Worm (Caenorhabditis elegans) whole organism, L2 larva: ENCODE data around the gene affl-1.
A peak's percentile ranks its signal among the peaks of the same experiment; 100 is the strongest.

Experiments used
- F13H6.1 ChIP-seq: sonication (generic microtip); optimal IDR thresholded peaks from 2 replicates; lab custom pipeline; 2016; ENCODE audit warnings: missing genetic modification characterization, missing compliant biosample characterization
- alr-1 ChIP-seq: fragments of 150-350 bp; optimal IDR thresholded peaks from 2 replicates; lab custom pipeline; 2014; ENCODE audit warnings: missing biosample characterization, missing genetic modification characterization
- aly-2 ChIP-seq: fragments of 150-350 bp; optimal IDR thresholded peaks from 2 replicates; lab custom pipeline; 2014; ENCODE audit warnings: missing biosample characterization, missing genetic modification characterization
- blmp-1 ChIP-seq: sonication (generic microtip); optimal IDR thresholded peaks from 2 replicates; lab custom pipeline; 2017; ENCODE audit warnings: missing genetic modification characterization, mild to moderate bottlenecking, missing compliant biosample characterization, antibody characterized with exemption, moderate library complexity; ENCODE audit not compliant: insufficient read depth
- ceh-16 ChIP-seq: fragments of 150-350 bp; optimal IDR thresholded peaks from 2 replicates; lab custom pipeline; 2014; ENCODE audit warnings: missing biosample characterization, missing genetic modification characterization
- ceh-82 ChIP-seq: fragments of 150-350 bp; optimal IDR thresholded peaks from 2 replicates; lab custom pipeline; 2014; ENCODE audit warnings: missing biosample characterization, missing genetic modification characterization
- crh-2 ChIP-seq: sonication (generic microtip); optimal IDR thresholded peaks from 2 replicates; lab custom pipeline; 2017; ENCODE audit warnings: missing biosample characterization, missing genetic modification characterization
- egl-27 ChIP-seq: sonication (generic microtip); optimal IDR thresholded peaks from 3 replicates; lab custom pipeline; 2017; ENCODE audit warnings: missing biosample characterization, missing genetic modification reagents, missing genetic modification characterization
- elt-3 ChIP-seq: sonication (generic microtip); optimal IDR thresholded peaks from 2 replicates; lab custom pipeline; 2017; ENCODE audit warnings: missing biosample characterization, missing genetic modification characterization
- fos-1 ChIP-seq: fragments of 150-350 bp; optimal IDR thresholded peaks from 2 replicates; lab custom pipeline; 2014; ENCODE audit warnings: missing biosample characterization, missing genetic modification characterization
- gmeb-1 ChIP-seq: fragments of 150-350 bp; optimal IDR thresholded peaks from 2 replicates; lab custom pipeline; 2014; ENCODE audit warnings: missing biosample characterization, missing genetic modification characterization
- lin-13 ChIP-seq: fragments of 150-350 bp; optimal IDR thresholded peaks from 2 replicates; lab custom pipeline; 2014; ENCODE audit warnings: missing biosample characterization, missing genetic modification reagents, missing genetic modification characterization
- lin-39 ChIP-seq: fragments of 150-350 bp; optimal IDR thresholded peaks from 2 replicates; lab custom pipeline; 2014; ENCODE audit warnings: missing biosample characterization, missing genetic modification reagents, missing genetic modification characterization
- lsy-2 ChIP-seq, 2 experiments: fragments of 150-350 bp in 1 of 2; sonication (generic microtip) in 1 of 2; optimal IDR thresholded peaks; 2 replicates each; lab custom pipeline; 2014 to 2017; ENCODE audit warnings: missing biosample characterization in 2 of 2, missing genetic modification characterization in 2 of 2
- mab-5 ChIP-seq: fragments of 150-350 bp; optimal IDR thresholded peaks from 2 replicates; lab custom pipeline; 2014; ENCODE audit warnings: missing biosample characterization, missing genetic modification characterization
- mbf-1 ChIP-seq: sonication (generic microtip); optimal IDR thresholded peaks from 2 replicates; lab custom pipeline; 2017; ENCODE audit warnings: missing biosample characterization, missing genetic modification characterization
- mdl-1 ChIP-seq, 2 experiments: fragments of 150-350 bp in 1 of 2; sonication (generic microtip) in 1 of 2; optimal IDR thresholded peaks; 2 replicates each; lab custom pipeline; 2017; ENCODE audit warnings: missing biosample characterization in 2 of 2, missing genetic modification characterization in 2 of 2
- nhr-10 ChIP-seq: sonication (generic microtip); optimal IDR thresholded peaks from 2 replicates; lab custom pipeline; 2017; ENCODE audit warnings: missing biosample characterization, missing genetic modification characterization
- nhr-11 ChIP-seq: fragments of 150-350 bp; optimal IDR thresholded peaks from 2 replicates; lab custom pipeline; 2014; ENCODE audit warnings: missing biosample characterization, missing genetic modification characterization
- nhr-129 ChIP-seq: fragments of 150-350 bp; optimal IDR thresholded peaks from 2 replicates; lab custom pipeline; 2014; ENCODE audit warnings: missing biosample characterization, missing genetic modification characterization
- nhr-21 ChIP-seq: fragments of 150-350 bp; optimal IDR thresholded peaks from 2 replicates; lab custom pipeline; 2014; ENCODE audit warnings: missing biosample characterization, missing genetic modification characterization
- nhr-23 ChIP-seq: fragments of 150-350 bp; optimal IDR thresholded peaks from 2 replicates; lab custom pipeline; 2014; ENCODE audit warnings: missing biosample characterization, missing genetic modification reagents, missing genetic modification characterization
- nhr-237 ChIP-seq: fragments of 150-350 bp; optimal IDR thresholded peaks from 2 replicates; lab custom pipeline; 2014; ENCODE audit warnings: missing biosample characterization, missing genetic modification characterization
- nhr-25 ChIP-seq: fragments of 150-350 bp; sonication (generic microtip); optimal IDR thresholded peaks from 3 replicates; lab custom pipeline; 2014; ENCODE audit warnings: missing biosample characterization, missing genetic modification characterization
- nhr-6 ChIP-seq: fragments of 150-350 bp; optimal IDR thresholded peaks from 2 replicates; lab custom pipeline; 2014; ENCODE audit warnings: missing biosample characterization, missing genetic modification characterization
- peb-1 ChIP-seq: fragments of 150-350 bp; optimal IDR thresholded peaks from 2 replicates; lab custom pipeline; 2014; ENCODE audit warnings: missing biosample characterization, missing genetic modification characterization
- skn-1 ChIP-seq: sonication (generic microtip); optimal IDR thresholded peaks from 2 replicates; lab custom pipeline; 2017; ENCODE audit warnings: missing biosample characterization, missing genetic modification characterization
- unc-39 ChIP-seq: fragments of 150-350 bp; optimal IDR thresholded peaks from 2 replicates; lab custom pipeline; 2014; ENCODE audit warnings: missing biosample characterization, missing genetic modification characterization
- unc-55 ChIP-seq: fragments of 150-350 bp; sonication (generic microtip); optimal IDR thresholded peaks from 3 replicates; lab custom pipeline; 2014; ENCODE audit warnings: missing biosample characterization, missing genetic modification reagents, missing genetic modification characterization
- unc-62 ChIP-seq: fragments of 150-350 bp; optimal IDR thresholded peaks from 2 replicates; lab custom pipeline; 2014; ENCODE audit warnings: missing biosample characterization, missing genetic modification reagents, missing genetic modification characterization
- zag-1 ChIP-seq: fragments of 150-350 bp; optimal IDR thresholded peaks from 2 replicates; lab custom pipeline; 2014; ENCODE audit warnings: missing biosample characterization, missing genetic modification characterization
- ztf-1 ChIP-seq: fragments of 200-800 bp; sonication (Bioruptor generic); conservative IDR thresholded peaks from 2 replicates; pipeline ENCODE4 v1.3.6; 2022; ENCODE audit warnings: missing genetic modification characterization, missing compliant biosample characterization
- ztf-11 ChIP-seq: sonication (generic microtip); optimal IDR thresholded peaks from 2 replicates; lab custom pipeline; 2017; ENCODE audit warnings: missing biosample characterization, missing genetic modification characterization
- ztf-4 ChIP-seq: fragments of 150-350 bp; optimal IDR thresholded peaks from 2 replicates; lab custom pipeline; 2014; ENCODE audit warnings: missing biosample characterization, missing genetic modification characterization

The affl-1 gene

DNA sequence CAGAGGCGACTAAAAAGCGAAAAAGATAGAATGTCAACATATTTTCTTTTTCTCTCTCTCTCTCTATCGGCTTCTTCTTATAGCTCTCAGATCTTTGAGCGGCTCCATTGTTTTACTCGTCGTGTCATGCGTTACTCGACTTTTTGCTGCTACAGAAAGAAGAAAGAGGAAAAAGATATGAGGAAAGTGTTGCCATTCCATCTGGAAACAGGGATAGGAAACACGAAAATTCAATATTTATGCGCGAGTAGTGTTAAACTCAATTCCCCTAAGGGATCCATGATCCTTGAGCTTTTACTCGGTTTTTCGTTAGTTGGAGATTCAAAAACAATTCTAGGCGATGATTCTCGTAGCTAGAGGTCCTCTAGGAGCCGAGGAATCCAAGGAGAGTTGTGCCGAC, 15.8 kb downstream of the affl-1 start:
- TF ChIP-seq nhr-21 (no peak), aly-2 (tag; lab: Kevin White, UChicago) (no peak), blmp-1 (no peak), gmeb-1 (no peak), ztf-4 (tag; lab: Kevin White, UChicago) (no peak), crh-2 (no peak), nhr-23 (tag; lab: Kevin White, UChicago) (no peak)

- TF ChIP-seq gmeb-1: no peak
- no peak for TF ChIP-seq lin-13 (GFP tag; lab: Kevin White, UChicago)
- TF ChIP-seq ceh-16 (tag; lab: Kevin White, UChicago): no peak
Observed at ce11 chrIII:463711-464110, 23.7 kb downstream of the affl-1 start, which contains the start of gene Y55B1BR.6. Y55B1BR.6 (minus strand) TSS chrIII:463811.

- TF ChIP-seq lsy-2 (tag; optimal IDR thresholded peaks at IDR 0.05; lab: Kevin White, UChicago): peak in 1 of 2 experiments; percentile 16
- no peak for TF ChIP-seq ztf-11 (tag; lab: Kevin White, UChicago)
- TF ChIP-seq fos-1 (tag; lab: Kevin White, UChicago): no peak
- TF ChIP-seq unc-55: peak; percentile 46
Observed at ce11 chrIII:471644-472401, 31.8 kb downstream of the affl-1 start, which contains the start of the genes magu-1 and nemp-1. magu-1 (minus strand) TSS chrIII:471702. nemp-1 (plus strand) TSS chrIII:472317.

ce11 chrIII:475154-475553, 35.1 kb downstream of the affl-1 start, which contains the start of gene mat-3:
mat-3 (plus strand) TSS chrIII:475454.
- TF ChIP-seq mdl-1 (tag; optimal IDR thresholded peaks at IDR 0.05; lab: Kevin White, UChicago): no peak
- TF ChIP-seq nhr-237 (tag; lab: Kevin White, UChicago): no peak
- no peak for TF ChIP-seq nhr-11 (tag; lab: Kevin White, UChicago)
- TF ChIP-seq mab-5 (tag; lab: Kevin White, UChicago): no peak
- TF ChIP-seq F13H6.1 (tag; lab: Kevin White, UChicago): no peak
- no peak for TF ChIP-seq nhr-25 (tag; lab: Kevin White, UChicago)
- TF ChIP-seq elt-3 (tag; lab: Kevin White, UChicago): no peak
- TF ChIP-seq peb-1 (tag; lab: Kevin White, UChicago): no peak
- TF ChIP-seq egl-27 (tag; lab: Kevin White, UChicago): no peak
- no peak for TF ChIP-seq unc-62 (GFP tag; lab: Kevin White, UChicago)
- no peak for TF ChIP-seq alr-1 (tag; lab: Kevin White, UChicago)
- TF ChIP-seq mbf-1 (tag; lab: Kevin White, UChicago): no peak
- TF ChIP-seq nhr-6: no peak
- no peak for TF ChIP-seq lin-39
- no peak for TF ChIP-seq fos-1 (tag; lab: Kevin White, UChicago)
- no peak for TF ChIP-seq lin-13 (GFP tag; lab: Kevin White, UChicago)
- no peak for TF ChIP-seq ceh-82 (tag; lab: Kevin White, UChicago)
- no peak for TF ChIP-seq ztf-1 (GFP tag; lab: Robert Waterston, UW)
- TF ChIP-seq ceh-16 (tag; lab: Kevin White, UChicago): no peak

DNA sequence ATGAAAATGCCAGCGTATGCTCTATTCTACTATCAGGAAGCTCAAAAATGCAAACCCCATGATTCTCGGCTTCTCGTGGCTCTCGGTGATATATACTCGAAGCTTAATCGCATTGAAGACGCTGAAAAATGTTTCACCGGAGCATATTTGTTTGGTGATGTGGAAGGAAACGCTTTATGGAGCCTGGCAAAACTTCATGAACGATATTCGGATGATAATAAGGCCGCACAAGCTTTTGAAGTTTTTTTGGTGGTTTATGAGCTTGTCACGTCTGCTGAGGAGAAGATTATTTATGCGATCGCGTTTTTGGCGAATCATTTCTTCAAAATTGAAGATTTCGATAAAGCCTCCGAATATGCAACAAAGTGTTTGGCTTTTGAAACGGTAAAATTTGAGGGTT, 41.2 kb downstream of the affl-1 start:
- TF ChIP-seq mdl-1 (tag; optimal IDR thresholded peaks at IDR 0.05; lab: Kevin White, UChicago) (no peak), nhr-10 (tag; lab: Kevin White, UChicago) (no peak), aly-2 (tag; lab: Kevin White, UChicago) (no peak), skn-1 (tag; lab: Kevin White, UChicago) (no peak), alr-1 (tag; lab: Kevin White, UChicago) (no peak), fos-1 (tag; lab: Kevin White, UChicago) (no peak), nhr-6 (no peak), zag-1 (no peak), unc-55 (no peak), nhr-129 (tag; lab: Kevin White, UChicago) (no peak), nhr-21 (no peak), unc-39 (tag; lab: Kevin White, UChicago) (no peak)
